Worm (Caenorhabditis elegans): ENCODE measurements around the gene W08G11.3.

- TF ChIP-seq pqm-1 (tag; optimal IDR thresholded peaks at IDR 0.05) (no peak), pag-3 (tag; optimal IDR thresholded peaks at IDR 0.05; ENCODE audit: borderline replicate concordance) (no peak), ama-1 (optimal IDR thresholded peaks at IDR 0.05) (no peak), elt-2 (tag; optimal IDR thresholded peaks at IDR 0.05) (no peak), fax-1 (tag; optimal IDR thresholded peaks at IDR 0.05) (no peak), T23F11.4 (GFP tag; optimal IDR thresholded peaks at IDR 0.05) (no peak)
Measured at ce11 chrV:16350775-16351378, 16.6 kb upstream of the W08G11.3 start.

Data from whole organism, late embryonic.